Worm (Caenorhabditis elegans) whole organism, L4 larva: ENCODE measurements around the gene Y110A2AL.4.

ENCODE experiments used
- T20F7.1 ChIP-seq: fragments of 200-800 bp; sonication (Bioruptor generic); optimal IDR thresholded peaks from 2 replicates; lab custom pipeline; 2018; ENCODE audit warnings: mild to moderate bottlenecking, missing genetic modification characterization, missing compliant biosample characterization
- T26A8.4 ChIP-seq: fragments of 200-800 bp; sonication (Bioruptor generic); IDR thresholded peaks from 2 replicates; pipeline ENCODE4 v1.3.6; 2022; ENCODE audit warnings: missing genetic modification characterization, missing compliant biosample characterization
- Y5F2A.4 ChIP-seq: fragments of 200-800 bp; sonication (Bioruptor generic); optimal IDR thresholded peaks from 2 replicates; lab custom pipeline; 2018; ENCODE audit warnings: mild to moderate bottlenecking, missing genetic modification characterization, missing compliant biosample characterization
- arid-1 ChIP-seq: fragments of 200-800 bp; sonication (Bioruptor generic); conservative IDR thresholded peaks from 2 replicates; pipeline ENCODE4 v1.3.6; 2022; ENCODE audit warnings: missing genetic modification reagents, missing genetic modification characterization, missing compliant biosample characterization
- ceh-28 ChIP-seq: fragments of 150-350 bp; optimal IDR thresholded peaks from 2 replicates; lab custom pipeline; 2014; ENCODE audit warnings: missing biosample characterization, missing genetic modification reagents, missing genetic modification characterization
- ceh-32 ChIP-seq: sonication (generic microtip); optimal IDR thresholded peaks from 2 replicates; lab custom pipeline; 2016; ENCODE audit warnings: mild to moderate bottlenecking, missing genetic modification characterization, missing compliant biosample characterization; ENCODE audit not compliant: poor library complexity
- daf-12 ChIP-seq: fragments of 150-350 bp; optimal IDR thresholded peaks from 2 replicates; lab custom pipeline; 2014; ENCODE audit warnings: missing biosample characterization, missing genetic modification reagents, missing genetic modification characterization
- daf-16 ChIP-seq, 3 experiments: sonication (generic microtip); optimal IDR thresholded peaks; 2 replicates each; lab custom pipeline; 2016 to 2017; ENCODE audit warnings: missing genetic modification characterization in 3 of 3, missing genetic modification reagents in 3 of 3, mild to moderate bottlenecking in 2 of 3, missing compliant biosample characterization in 2 of 3, missing biosample characterization in 1 of 3, moderate library complexity in 1 of 3
- daf-19 ChIP-seq: fragments of 200-800 bp; sonication (Bioruptor generic); conservative IDR thresholded peaks from 2 replicates; pipeline ENCODE4 v1.3.6; 2022; ENCODE audit warnings: missing genetic modification characterization, missing compliant biosample characterization
- dmd-6 ChIP-seq: fragments of 200-800 bp; sonication (Bioruptor generic); IDR thresholded peaks from 2 replicates; pipeline ENCODE4 v1.3.6; 2022; ENCODE audit warnings: missing genetic modification reagents, missing genetic modification characterization, missing compliant biosample characterization
- dpl-1 ChIP-seq: fragments of 150-350 bp; optimal IDR thresholded peaks from 2 replicates; lab custom pipeline; 2014; ENCODE audit warnings: missing biosample characterization, missing genetic modification reagents, missing genetic modification characterization
- duxl-1 ChIP-seq: sonication (generic microtip); optimal IDR thresholded peaks from 2 replicates; lab custom pipeline; 2016; ENCODE audit warnings: mild to moderate bottlenecking, missing genetic modification characterization, moderate library complexity, missing compliant biosample characterization; ENCODE audit not compliant: poor library complexity
- egl-27 ChIP-seq: sonication (generic microtip); optimal IDR thresholded peaks from 3 replicates; lab custom pipeline; 2017; ENCODE audit warnings: missing biosample characterization, missing genetic modification reagents, missing genetic modification characterization
- fkh-10 ChIP-seq: fragments of 150-350 bp; optimal IDR thresholded peaks from 2 replicates; lab custom pipeline; 2014; ENCODE audit warnings: missing biosample characterization, missing genetic modification reagents, missing genetic modification characterization
- gei-8 ChIP-seq: fragments of 200-800 bp; sonication (Bioruptor generic); optimal IDR thresholded peaks from 2 replicates; lab custom pipeline; 2018; ENCODE audit warnings: mild to moderate bottlenecking, missing genetic modification characterization, missing compliant biosample characterization
- hlh-11 ChIP-seq: fragments of 200-800 bp; sonication (Bioruptor generic); optimal IDR thresholded peaks from 2 replicates; lab custom pipeline; 2018; ENCODE audit warnings: mild to moderate bottlenecking, missing genetic modification characterization, missing compliant biosample characterization
- hlh-30 ChIP-seq: sonication (generic microtip); optimal IDR thresholded peaks from 2 replicates; lab custom pipeline; 2017; ENCODE audit warnings: antibody characterized with exemption, mild to moderate bottlenecking, missing genetic modification characterization, missing compliant biosample characterization; ENCODE audit not compliant: insufficient read depth
- lin-1 ChIP-seq: fragments of 200-800 bp; sonication (Bioruptor generic); IDR thresholded peaks from 2 replicates; pipeline ENCODE4 v1.3.6; 2022; ENCODE audit warnings: missing genetic modification reagents, missing genetic modification characterization, missing compliant biosample characterization
- lir-3 ChIP-seq: sonication (generic microtip); optimal IDR thresholded peaks from 2 replicates; lab custom pipeline; 2016; ENCODE audit warnings: mild to moderate bottlenecking, missing genetic modification characterization, missing compliant biosample characterization
- mep-1 ChIP-seq: fragments of 150-350 bp; sonication (generic microtip); optimal IDR thresholded peaks from 3 replicates; lab custom pipeline; 2014; ENCODE audit warnings: missing biosample characterization, missing genetic modification characterization
- mes-2 ChIP-seq: sonication (generic microtip); optimal IDR thresholded peaks from 2 replicates; lab custom pipeline; 2016; ENCODE audit warnings: missing genotype, mild to moderate bottlenecking, missing genetic modification characterization, missing compliant biosample characterization; ENCODE audit not compliant: poor library complexity, severe bottlenecking
- nhr-102 ChIP-seq: sonication (generic microtip); optimal IDR thresholded peaks from 2 replicates; lab custom pipeline; 2016; ENCODE audit warnings: mild to moderate bottlenecking, missing genetic modification characterization, moderate library complexity, missing compliant biosample characterization
- nhr-11 ChIP-seq: fragments of 150-350 bp; optimal IDR thresholded peaks from 2 replicates; lab custom pipeline; 2014; ENCODE audit warnings: missing biosample characterization, missing genetic modification characterization
- nhr-111 ChIP-seq: fragments of 200-800 bp; sonication (Bioruptor generic); optimal IDR thresholded peaks from 2 replicates; lab custom pipeline; 2018; ENCODE audit warnings: mild to moderate bottlenecking, missing genetic modification characterization, missing compliant biosample characterization
- nhr-28 ChIP-seq: fragments of 150-350 bp; optimal IDR thresholded peaks from 2 replicates; lab custom pipeline; 2014; ENCODE audit warnings: missing biosample characterization, missing genetic modification characterization
- nhr-41 ChIP-seq: fragments of 200-800 bp; sonication (Bioruptor generic); IDR thresholded peaks from 2 replicates; pipeline ENCODE4 v1.3.6; 2022; ENCODE audit warnings: missing genetic modification reagents, missing genetic modification characterization, missing compliant biosample characterization
- nhr-42 ChIP-seq: fragments of 200-800 bp; sonication (Bioruptor generic); IDR thresholded peaks from 2 replicates; pipeline ENCODE4 v1.3.6; 2022; ENCODE audit warnings: missing genetic modification characterization, missing compliant biosample characterization
- pha-4 ChIP-seq, 2 experiments: fragments of 150-350 bp in 1 of 2; fragments of 200-800 bp in 1 of 2; sonication (Bioruptor generic) in 1 of 2; IDR thresholded peaks in 1 of 2; optimal IDR thresholded peaks in 1 of 2; 2 replicates each; pipeline versions ENCODE4 v1.3.6 to Lab custom; 2014 to 2022; ENCODE audit warnings: missing genetic modification characterization in 2 of 2, missing genetic modification reagents in 2 of 2, missing biosample characterization in 1 of 2, missing compliant biosample characterization in 1 of 2
- php-3 ChIP-seq: fragments of 200-800 bp; sonication (Bioruptor generic); IDR thresholded peaks from 2 replicates; pipeline ENCODE4 v1.3.6; 2022; ENCODE audit warnings: missing genetic modification reagents, missing genetic modification characterization, missing compliant biosample characterization
- pqm-1 ChIP-seq: sonication (generic microtip); optimal IDR thresholded peaks from 2 replicates; lab custom pipeline; 2017; ENCODE audit warnings: missing biosample characterization, missing genetic modification characterization
- saeg-2 ChIP-seq: fragments of 200-800 bp; sonication (Bioruptor generic); IDR thresholded peaks from 2 replicates; pipeline ENCODE4 v1.3.6; 2022; ENCODE audit warnings: missing genetic modification reagents, missing genetic modification characterization, missing compliant biosample characterization
- spr-1 ChIP-seq: sonication (generic microtip); optimal IDR thresholded peaks from 2 replicates; lab custom pipeline; 2016; ENCODE audit warnings: mild to moderate bottlenecking, missing genetic modification characterization, missing compliant biosample characterization
- spr-3 ChIP-seq: fragments of 200-800 bp; sonication (Bioruptor generic); optimal IDR thresholded peaks from 2 replicates; lab custom pipeline; 2018; ENCODE audit warnings: mild to moderate bottlenecking, missing genetic modification characterization, missing compliant biosample characterization
- tag-97 ChIP-seq: fragments of 200-800 bp; sonication (Bioruptor generic); IDR thresholded peaks from 2 replicates; pipeline ENCODE4 v1.3.6; 2022; ENCODE audit warnings: missing genetic modification characterization, missing compliant biosample characterization
- unc-130 ChIP-seq: sonication (generic microtip); optimal IDR thresholded peaks from 2 replicates; lab custom pipeline; 2016; ENCODE audit warnings: missing genetic modification reagents, missing genetic modification characterization, missing compliant biosample characterization
- unc-62 ChIP-seq, 3 experiments: fragments of 150-350 bp in 1 of 3; sonication (generic microtip); optimal IDR thresholded peaks in 2 of 3; peaks in 1 of 3; 1 replicate in 1 of 3; 2 replicates in 2 of 3; lab custom pipeline; 2014 to 2017; ENCODE audit warnings: missing biosample characterization in 3 of 3, missing genetic modification characterization in 3 of 3, missing genetic modification reagents in 3 of 3, missing genotype in 1 of 3
- zip-2 ChIP-seq: fragments of 150-350 bp; optimal IDR thresholded peaks from 2 replicates; lab custom pipeline; 2014; ENCODE audit warnings: missing biosample characterization, missing genetic modification characterization

Gene Y110A2AL.4

DNA sequence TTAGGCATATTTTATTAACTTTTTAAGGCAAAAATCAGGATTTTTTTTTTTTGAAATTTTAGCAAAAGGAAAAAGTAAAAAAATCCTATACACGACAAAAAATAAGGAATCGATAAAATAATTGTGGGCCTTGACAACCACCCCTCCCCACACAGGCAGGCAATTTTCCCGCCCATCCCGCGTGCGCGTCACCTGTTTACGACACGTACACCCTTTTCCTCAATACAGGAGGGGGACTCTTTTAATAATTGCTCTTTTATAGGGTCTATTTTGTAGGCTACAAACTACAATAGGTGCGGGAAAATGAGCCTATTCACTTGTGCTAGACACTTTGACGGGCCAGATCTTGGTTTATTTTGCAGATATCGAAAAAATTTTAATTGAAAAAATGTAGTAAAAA, 6.6 kb upstream of the Y110A2AL.4 start:
- TF ChIP-seq dpl-1 (GFP tag; lab: Kevin White, UChicago) = no peak
- no peak for TF ChIP-seq nhr-111 (GFP tag; lab: Kevin White, UChicago)
- TF ChIP-seq php-3 (GFP tag; lab: Robert Waterston, UW) = 0 out of 2 replicates have a peak, but pooled peaks have one; percentile 11
- TF ChIP-seq T20F7.1 (GFP tag; lab: Kevin White, UChicago) = no peak
- TF ChIP-seq gei-8 (GFP tag; lab: Kevin White, UChicago) = no peak
- no peak for TF ChIP-seq daf-16 (GFP tag; optimal IDR thresholded peaks at IDR 0.05; lab: Kevin White, UChicago)
- peak; percentile 39 for TF ChIP-seq daf-16 (tag; optimal IDR thresholded peaks at IDR 0.05; lab: Kevin White, UChicago)
- TF ChIP-seq hlh-30 (tag; lab: Kevin White, UChicago) = peak; percentile 55

DNA sequence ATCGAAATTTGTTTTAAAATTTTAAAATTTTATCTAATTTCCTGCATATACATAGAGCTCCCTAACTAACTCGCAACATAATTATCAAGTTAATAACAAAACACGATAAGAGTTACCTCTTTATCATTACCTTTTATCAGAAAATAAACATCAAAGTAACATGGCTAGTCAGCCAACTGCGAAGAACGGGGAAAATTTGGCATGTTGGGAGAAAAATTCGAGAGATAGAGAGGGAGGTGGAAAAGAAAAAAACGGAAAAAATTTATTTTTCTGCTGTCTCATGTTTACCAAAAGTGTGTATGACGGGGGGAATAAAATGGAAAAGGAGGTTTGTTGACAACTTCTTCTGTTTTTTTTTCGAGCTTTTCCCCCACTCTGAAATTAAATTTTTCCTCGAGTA, 5.0 kb upstream of the Y110A2AL.4 start:
- TF ChIP-seq nhr-11 (tag; lab: Kevin White, UChicago) (peak; percentile 44), php-3 (GFP tag; lab: Robert Waterston, UW) (no peak), hlh-30 (tag; lab: Kevin White, UChicago) (no peak), T26A8.4 (no peak), saeg-2 (GFP tag; lab: Robert Waterston, UW) (no peak), daf-19 (GFP tag; lab: Robert Waterston, UW) (no peak), spr-3 (no peak), lir-3 (tag; lab: Kevin White, UChicago) (no peak), mes-2 (tag; lab: Kevin White, UChicago) (peak; percentile 38), spr-1 (tag; lab: Kevin White, UChicago) (no peak), egl-27 (tag; lab: Kevin White, UChicago) (no peak), unc-130 (GFP tag; lab: Kevin White, UChicago) (no peak), lin-1 (peak; percentile 61; the same call in 1 of the 2 replicates), Y5F2A.4 (GFP tag; lab: Kevin White, UChicago) (no peak), hlh-11 (peak; percentile 81), nhr-28 (tag; lab: Kevin White, UChicago) (peak; percentile 76), mep-1 (tag; lab: Kevin White, UChicago) (no peak), dpl-1 (GFP tag; lab: Kevin White, UChicago) (no peak), zip-2 (tag; lab: Kevin White, UChicago) (no peak), ceh-32 (tag; lab: Kevin White, UChicago) (no peak), nhr-102 (tag; lab: Kevin White, UChicago) (no peak), pqm-1 (tag; lab: Kevin White, UChicago) (peak; percentile 7), tag-97 (GFP tag; lab: Robert Waterston, UW) (no peak), unc-62 (GFP tag; optimal IDR thresholded peaks at IDR 0.05 in 1 of 2; lab: Kevin White, UChicago) (no peak), unc-62 (tag; optimal IDR thresholded peaks at IDR 0.05; lab: Kevin White, UChicago) (no peak), arid-1 (GFP tag; lab: Robert Waterston, UW) (no peak), nhr-41 (GFP tag; lab: Robert Waterston, UW) (no peak), fkh-10 (no peak), daf-16 (GFP tag; optimal IDR thresholded peaks at IDR 0.05; lab: Kevin White, UChicago) (no peak), daf-16 (tag; optimal IDR thresholded peaks at IDR 0.05; lab: Kevin White, UChicago) (peak; percentile 99), dmd-6 (peak; percentile 44), duxl-1 (tag; lab: Kevin White, UChicago) (no peak), pha-4 (GFP tag; IDR thresholded peaks at IDR 0.05; lab: Robert Waterston, UW) (no peak), pha-4 (tag; optimal IDR thresholded peaks at IDR 0.05; lab: Kevin White, UChicago) (no peak), nhr-42 (no peak), ceh-28 (no peak), daf-12 (tag; lab: Kevin White, UChicago) (no peak)
